Worm (Caenorhabditis elegans) whole organism, L4 larva: ENCODE results near the gene Y39A1A.10.

Source experiments
- R02D3.7 ChIP-seq: fragments of 150-350 bp; sonication (generic microtip); optimal IDR thresholded peaks from 3 replicates; lab custom pipeline; 2014; ENCODE audit warnings: missing biosample characterization, missing genetic modification characterization
- T26A8.4 ChIP-seq: fragments of 200-800 bp; sonication (Bioruptor generic); IDR thresholded peaks from 2 replicates; pipeline ENCODE4 v1.3.6; 2022; ENCODE audit warnings: missing genetic modification characterization, missing compliant biosample characterization
- lin-39 ChIP-seq: fragments of 150-350 bp; optimal IDR thresholded peaks from 2 replicates; lab custom pipeline; 2014; ENCODE audit warnings: missing biosample characterization, missing genetic modification reagents, missing genetic modification characterization
- nhr-41 ChIP-seq: fragments of 200-800 bp; sonication (Bioruptor generic); IDR thresholded peaks from 2 replicates; pipeline ENCODE4 v1.3.6; 2022; ENCODE audit warnings: missing genetic modification reagents, missing genetic modification characterization, missing compliant biosample characterization
- skn-1 ChIP-seq: fragments of 150-350 bp; optimal IDR thresholded peaks from 2 replicates; lab custom pipeline; 2014; ENCODE audit warnings: missing biosample characterization, missing genetic modification characterization
- snpc-4 ChIP-seq: fragments of 150-350 bp; optimal IDR thresholded peaks from 2 replicates; lab custom pipeline; 2014; ENCODE audit warnings: missing biosample characterization, missing genetic modification characterization
- unc-39 ChIP-seq: sonication (generic microtip); optimal IDR thresholded peaks from 2 replicates; lab custom pipeline; 2017; ENCODE audit warnings: missing biosample characterization, missing genetic modification characterization
- ztf-11 ChIP-seq: fragments of 150-350 bp; optimal IDR thresholded peaks from 2 replicates; lab custom pipeline; 2014; ENCODE audit warnings: missing biosample characterization, missing genetic modification characterization

- no peak for TF ChIP-seq R02D3.7 (tag; lab: Kevin White, UChicago)
- TF ChIP-seq T26A8.4 (GFP tag; lab: Robert Waterston, UW): no peak
- TF ChIP-seq lin-39 (tag; lab: Kevin White, UChicago): no peak
- no peak for TF ChIP-seq unc-39 (tag; lab: Kevin White, UChicago)
- no peak for TF ChIP-seq nhr-41 (GFP tag; lab: Robert Waterston, UW)
- no peak for TF ChIP-seq skn-1 (tag; lab: Kevin White, UChicago)
- TF ChIP-seq ztf-11: no peak
- TF ChIP-seq snpc-4 (tag; lab: Kevin White, UChicago): no peak
Measured at ce11 chrIII:10632590-10633402, at the start of gene Y39A1A.10.
